Worm (Caenorhabditis elegans) whole organism, L1 larva: Measurements from ENCODE around the gene fmo-3.
A peak's percentile ranks its signal among the peaks of the same experiment; 100 is the strongest.

Experiments used
- C16A3.4 ChIP-seq: fragments of 150-350 bp; optimal IDR thresholded peaks from 2 replicates; lab custom pipeline; 2014; ENCODE audit warnings: missing biosample characterization, missing genetic modification characterization
- C34B4.2 ChIP-seq: sonication (generic microtip); optimal IDR thresholded peaks from 2 replicates; lab custom pipeline; 2017; ENCODE audit warnings: mild to moderate bottlenecking, missing genetic modification characterization, missing compliant biosample characterization
- Y116A8C.19 ChIP-seq: sonication (generic microtip); optimal IDR thresholded peaks from 2 replicates; lab custom pipeline; 2016; ENCODE audit warnings: missing compliant biosample characterization, missing genetic modification characterization, borderline replicate concordance
- alr-1 ChIP-seq: fragments of 200-800 bp; sonication (Bioruptor generic); optimal IDR thresholded peaks from 2 replicates; lab custom pipeline; 2018; ENCODE audit warnings: borderline replicate concordance, mild to moderate bottlenecking, missing genetic modification characterization, missing compliant biosample characterization
- ceh-63 ChIP-seq: fragments of 200-800 bp; sonication (Bioruptor generic); optimal IDR thresholded peaks from 2 replicates; lab custom pipeline; 2018; ENCODE audit warnings: mild to moderate bottlenecking, missing genetic modification characterization, missing compliant biosample characterization
- ceh-82 ChIP-seq, 3 experiments: fragments of 150-350 bp in 1 of 3; sonication (generic microtip) in 2 of 3; optimal IDR thresholded peaks; 2 replicates each; lab custom pipeline; 2014 to 2017; ENCODE audit warnings: missing biosample characterization in 3 of 3, missing genetic modification characterization in 3 of 3
- ceh-90 ChIP-seq: sonication (generic microtip); optimal IDR thresholded peaks from 2 replicates; lab custom pipeline; 2016; ENCODE audit warnings: missing genetic modification characterization, missing compliant biosample characterization
- dpl-1 ChIP-seq, 3 experiments: fragments of 150-350 bp in 2 of 3; sonication (generic microtip) in 1 of 3; optimal IDR thresholded peaks; 2 replicates each; lab custom pipeline; 2014 to 2017; ENCODE audit warnings: missing biosample characterization in 3 of 3, missing genetic modification characterization in 3 of 3, missing genetic modification reagents in 3 of 3
- dsc-1 ChIP-seq: sonication (generic microtip); optimal IDR thresholded peaks from 2 replicates; lab custom pipeline; 2016; ENCODE audit warnings: mild to moderate bottlenecking, missing genetic modification characterization, missing compliant biosample characterization
- efl-1 ChIP-seq, 4 experiments: fragments of 150-350 bp; optimal IDR thresholded peaks in 3 of 4; peaks in 1 of 4; 1 replicate in 1 of 4; 2 replicates in 3 of 4; lab custom pipeline; 2014; ENCODE audit warnings: missing biosample characterization in 2 of 4, missing genetic modification characterization in 2 of 4, missing genetic modification reagents in 2 of 4
- egl-13 ChIP-seq: sonication (generic microtip); optimal IDR thresholded peaks from 2 replicates; lab custom pipeline; 2016; ENCODE audit warnings: missing genotype, missing genetic modification reagents, missing genetic modification characterization, missing compliant biosample characterization
- elt-2 ChIP-seq: sonication (generic microtip); optimal IDR thresholded peaks from 2 replicates; lab custom pipeline; 2016; ENCODE audit warnings: missing genetic modification characterization, mild to moderate bottlenecking, inconsistent platforms, missing compliant biosample characterization, missing genetic modification reagents
- elt-3 ChIP-seq, 6 experiments: fragments of 150-350 bp in 1 of 6; sonication (generic microtip); optimal IDR thresholded peaks; 2 replicates each; lab custom pipeline; 2017 to 2018; ENCODE audit warnings: missing biosample characterization in 6 of 6, missing genetic modification characterization in 6 of 6, inconsistent platforms in 1 of 6
- ets-5 ChIP-seq: fragments of 200-800 bp; sonication (Bioruptor generic); IDR thresholded peaks from 2 replicates; pipeline ENCODE4 v1.3.6; 2022; ENCODE audit warnings: missing genetic modification characterization, missing compliant biosample characterization
- fkh-10 ChIP-seq: sonication (generic microtip); optimal IDR thresholded peaks from 2 replicates; lab custom pipeline; 2017; ENCODE audit warnings: missing biosample characterization, missing genetic modification reagents, missing genetic modification characterization
- fkh-4 ChIP-seq: sonication (generic microtip); optimal IDR thresholded peaks from 2 replicates; lab custom pipeline; 2016; ENCODE audit warnings: missing compliant biosample characterization, missing genetic modification characterization, borderline replicate concordance
- fkh-8 ChIP-seq: sonication (generic microtip); optimal IDR thresholded peaks from 2 replicates; lab custom pipeline; 2016; ENCODE audit warnings: mild to moderate bottlenecking, missing genetic modification characterization, missing compliant biosample characterization
- fos-1 ChIP-seq: fragments of 150-350 bp; optimal IDR thresholded peaks from 2 replicates; lab custom pipeline; 2014; ENCODE audit warnings: missing biosample characterization, missing genetic modification characterization
- grh-1 ChIP-seq: fragments of 200-800 bp; sonication (Bioruptor generic); IDR thresholded peaks from 2 replicates; pipeline ENCODE4 v1.3.6; 2022; ENCODE audit warnings: missing genetic modification reagents, missing genetic modification characterization, missing compliant biosample characterization
- hlh-17 ChIP-seq: fragments of 200-800 bp; sonication (Bioruptor generic); optimal IDR thresholded peaks from 2 replicates; lab custom pipeline; 2018; ENCODE audit warnings: missing genetic modification characterization, mild to moderate bottlenecking, missing compliant biosample characterization, moderate library complexity, borderline replicate concordance
- hlh-4 ChIP-seq: sonication (generic microtip); optimal IDR thresholded peaks from 2 replicates; lab custom pipeline; 2016; ENCODE audit warnings: mild to moderate bottlenecking, missing genetic modification characterization, missing compliant biosample characterization
- isw-1 ChIP-seq: fragments of 200-800 bp; sonication (Bioruptor generic); IDR thresholded peaks from 2 replicates; pipeline ENCODE4 v1.3.6; 2022; ENCODE audit warnings: missing genetic modification characterization, missing compliant biosample characterization
- lin-13 ChIP-seq: fragments of 150-350 bp; optimal IDR thresholded peaks from 2 replicates; lab custom pipeline; 2014; ENCODE audit warnings: missing biosample characterization, missing genetic modification reagents, missing genetic modification characterization
- lin-14 ChIP-seq: fragments of 200-800 bp; sonication (Bioruptor generic); optimal IDR thresholded peaks from 2 replicates; lab custom pipeline; 2018; ENCODE audit warnings: mild to moderate bottlenecking, missing genetic modification characterization, moderate library complexity, missing compliant biosample characterization
- lin-15B ChIP-seq: fragments of 150-350 bp; sonication (generic microtip); optimal IDR thresholded peaks from 3 replicates; lab custom pipeline; 2014; ENCODE audit warnings: missing biosample characterization, missing genetic modification characterization
- lin-35 ChIP-seq, 2 experiments: fragments of 150-350 bp; optimal IDR thresholded peaks; 2 replicates each; lab custom pipeline; 2014; ENCODE audit warnings: missing biosample characterization in 2 of 2, missing genetic modification characterization in 2 of 2, missing genetic modification reagents in 2 of 2
- lin-39 ChIP-seq: fragments of 150-350 bp; optimal IDR thresholded peaks from 2 replicates; lab custom pipeline; 2014; ENCODE audit warnings: missing biosample characterization, missing genetic modification reagents, missing genetic modification characterization
- mab-9 ChIP-seq: fragments of 200-800 bp; sonication (Bioruptor generic); IDR thresholded peaks from 2 replicates; pipeline ENCODE4 v1.3.6; 2022; ENCODE audit warnings: missing genetic modification reagents, missing genetic modification characterization, missing compliant biosample characterization
- mef-2 ChIP-seq: fragments of 150-350 bp; optimal IDR thresholded peaks from 2 replicates; lab custom pipeline; 2014; ENCODE audit warnings: missing biosample characterization, missing genetic modification characterization
- nhr-20 ChIP-seq: sonication (generic microtip); optimal IDR thresholded peaks from 2 replicates; lab custom pipeline; 2016; ENCODE audit warnings: mild to moderate bottlenecking, missing genetic modification characterization, missing compliant biosample characterization
- nhr-237 ChIP-seq: fragments of 150-350 bp; optimal IDR thresholded peaks from 2 replicates; lab custom pipeline; 2014; ENCODE audit warnings: missing biosample characterization, missing genetic modification characterization
- nhr-28 ChIP-seq: fragments of 150-350 bp; optimal IDR thresholded peaks from 2 replicates; lab custom pipeline; 2014; ENCODE audit warnings: missing biosample characterization, missing genetic modification characterization
- nhr-47 ChIP-seq: sonication (generic microtip); optimal IDR thresholded peaks from 2 replicates; lab custom pipeline; 2016; ENCODE audit warnings: mild to moderate bottlenecking, missing genetic modification characterization, moderate library complexity, missing compliant biosample characterization
- nhr-71 ChIP-seq: sonication (generic microtip); optimal IDR thresholded peaks from 2 replicates; lab custom pipeline; 2016; ENCODE audit warnings: mild to moderate bottlenecking, missing genetic modification characterization, moderate library complexity, missing compliant biosample characterization
- nhr-77 ChIP-seq: fragments of 150-350 bp; optimal IDR thresholded peaks from 2 replicates; lab custom pipeline; 2014; ENCODE audit warnings: missing biosample characterization, missing genetic modification characterization
- nhr-84 ChIP-seq: sonication (generic microtip); optimal IDR thresholded peaks from 2 replicates; lab custom pipeline; 2017; ENCODE audit warnings: missing biosample characterization, missing genetic modification characterization
- nhr-85 ChIP-seq: sonication (generic microtip); peaks from one replicate; lab custom pipeline; 2016; ENCODE audit warnings: missing genetic modification characterization, inconsistent platforms, missing compliant biosample characterization
- pax-3 ChIP-seq: fragments of 200-800 bp; sonication (Bioruptor generic); optimal IDR thresholded peaks from 2 replicates; lab custom pipeline; 2018; ENCODE audit warnings: mild to moderate bottlenecking, missing genetic modification characterization, moderate library complexity, missing compliant biosample characterization
- rnt-1 ChIP-seq: sonication (generic microtip); optimal IDR thresholded peaks from 2 replicates; lab custom pipeline; 2016; ENCODE audit warnings: mild to moderate bottlenecking, missing genetic modification characterization, moderate library complexity, missing compliant biosample characterization
- snpc-4 ChIP-seq: fragments of 150-350 bp; optimal IDR thresholded peaks from 2 replicates; lab custom pipeline; 2014; ENCODE audit warnings: missing biosample characterization, missing genetic modification characterization
- snu-23 ChIP-seq: sonication (generic microtip); optimal IDR thresholded peaks from 2 replicates; lab custom pipeline; 2016; ENCODE audit warnings: missing genetic modification characterization, missing compliant biosample characterization
- sptf-1 ChIP-seq: fragments of 150-350 bp; optimal IDR thresholded peaks from 2 replicates; lab custom pipeline; 2014; ENCODE audit warnings: missing biosample characterization, missing genetic modification characterization
- tbx-2 ChIP-seq: sonication (generic microtip); optimal IDR thresholded peaks from 2 replicates; lab custom pipeline; 2016; ENCODE audit warnings: missing genetic modification characterization, missing compliant biosample characterization
- unc-130 ChIP-seq: fragments of 150-350 bp; optimal IDR thresholded peaks from 2 replicates; lab custom pipeline; 2017; ENCODE audit warnings: missing biosample characterization, missing genetic modification characterization, inconsistent platforms
- unc-86 ChIP-seq: sonication (generic microtip); optimal IDR thresholded peaks from 2 replicates; lab custom pipeline; 2016; ENCODE audit warnings: missing genetic modification characterization, missing compliant biosample characterization
- unc-98 ChIP-seq: fragments of 200-800 bp; sonication (Bioruptor generic); IDR thresholded peaks from 2 replicates; pipeline ENCODE4 v1.3.6; 2022; ENCODE audit warnings: missing genetic modification characterization, missing compliant biosample characterization
- xbp-1 ChIP-seq: sonication (generic microtip); optimal IDR thresholded peaks from 2 replicates; lab custom pipeline; 2016; ENCODE audit warnings: missing genetic modification characterization, missing compliant biosample characterization
- zag-1 ChIP-seq: fragments of 150-350 bp; optimal IDR thresholded peaks from 2 replicates; lab custom pipeline; 2014; ENCODE audit warnings: missing biosample characterization, missing genetic modification characterization
- ztf-4 ChIP-seq: fragments of 150-350 bp; optimal IDR thresholded peaks from 2 replicates; lab custom pipeline; 2014; ENCODE audit warnings: missing biosample characterization, missing genetic modification characterization

The fmo-3 gene

ce11 chrIII:10740518-10740917, 46.0 kb downstream of the fmo-3 start, which contains the start of gene K01G5.8:
TSS of gene K01G5.8 (minus strand) at chrIII:10740772.
- no peak for TF ChIP-seq efl-1 (optimal IDR thresholded peaks at IDR 0.05; lab: Kevin White, UChicago)
- TF ChIP-seq efl-1 (GFP tag; optimal IDR thresholded peaks at IDR 0.05 in 1 of 2; lab: Kevin White, UChicago) = peak in 1 of 2 experiments; percentile 72
- TF ChIP-seq dsc-1 (tag; lab: Kevin White, UChicago) = no peak
- TF ChIP-seq, all 84 proteins: peak for 1

ce11 chrIII:10742382-10742860, 47.9 kb downstream of the fmo-3 start, which contains the start of the genes tbb-1 and rib-2:
TSS of gene tbb-1 (minus strand) at chrIII:10742432.
TSS of gene rib-2 (plus strand) at chrIII:10742810.
- TF ChIP-seq pax-3 = no peak
- no peak for TF ChIP-seq sptf-1 (tag; lab: Kevin White, UChicago)
- no peak for TF ChIP-seq nhr-84 (tag; lab: Kevin White, UChicago)
- TF ChIP-seq mef-2 (tag; lab: Kevin White, UChicago) = no peak
- peak; percentile 7 for TF ChIP-seq fkh-10 (GFP tag; lab: Kevin White, UChicago)
- TF ChIP-seq unc-86 (tag; lab: Kevin White, UChicago) = peak; percentile 32
- TF ChIP-seq elt-3 (tag; optimal IDR thresholded peaks at IDR 0.05; lab: Kevin White, UChicago) = peak in 2 of 6 experiments; percentile 44 to 62
- peak; percentile 79 for TF ChIP-seq nhr-85 (tag; lab: Kevin White, UChicago)
- peak; percentile 90 for TF ChIP-seq lin-15B (tag; lab: Kevin White, UChicago)
- peak; percentile 72 for TF ChIP-seq unc-130 (tag; lab: Kevin White, UChicago)
- TF ChIP-seq isw-1 (GFP tag; lab: Robert Waterston, UW) = no peak
- peak; percentile 56 for TF ChIP-seq nhr-47 (tag; lab: Kevin White, UChicago)
- peak; percentile 47 for TF ChIP-seq nhr-20
- TF ChIP-seq tbx-2 (tag; lab: Kevin White, UChicago) = peak; percentile 48
- TF ChIP-seq snpc-4 (tag; lab: Kevin White, UChicago) = peak; percentile 65
- TF ChIP-seq nhr-28 = no peak
- no peak for TF ChIP-seq ceh-63 (GFP tag; lab: Kevin White, UChicago)
- peak; percentile 73 for TF ChIP-seq nhr-71 (tag; lab: Kevin White, UChicago)
- no peak for TF ChIP-seq hlh-17 (GFP tag; lab: Kevin White, UChicago)
- TF ChIP-seq ceh-90 (tag; lab: Kevin White, UChicago) = no peak
- TF ChIP-seq mab-9 (GFP tag; lab: Robert Waterston, UW) = no peak
- peak; percentile 30 to 78 (median 45) for TF ChIP-seq ceh-82 (tag; optimal IDR thresholded peaks at IDR 0.05; lab: Kevin White, UChicago)
- TF ChIP-seq dpl-1 (GFP tag; optimal IDR thresholded peaks at IDR 0.05; lab: Kevin White, UChicago) = peak; percentile 85 to 91 (median 86)
- peak; percentile 63 for TF ChIP-seq nhr-77 (tag; lab: Kevin White, UChicago)
- no peak for TF ChIP-seq nhr-237 (tag; lab: Kevin White, UChicago)
- TF ChIP-seq lin-13 = peak; percentile 52
- no peak for TF ChIP-seq zag-1 (tag; lab: Kevin White, UChicago)
- no peak for TF ChIP-seq egl-13 (tag; lab: Kevin White, UChicago)
- peak; percentile 76 for TF ChIP-seq snu-23 (GFP tag; lab: Kevin White, UChicago)
- TF ChIP-seq hlh-4 (tag; lab: Kevin White, UChicago) = no peak
- TF ChIP-seq lin-35 (GFP tag; optimal IDR thresholded peaks at IDR 0.05; lab: Kevin White, UChicago) = peak; percentile 90 to 94
- TF ChIP-seq elt-2 (tag; lab: Kevin White, UChicago) = peak; percentile 66
- TF ChIP-seq rnt-1 (tag; lab: Kevin White, UChicago) = peak; percentile 54
- peak; percentile 81 to 86 for TF ChIP-seq efl-1 (optimal IDR thresholded peaks at IDR 0.05; lab: Kevin White, UChicago)
- peak; percentile 84 to 98 for TF ChIP-seq efl-1 (GFP tag; optimal IDR thresholded peaks at IDR 0.05 in 1 of 2; lab: Kevin White, UChicago)
- peak; percentile 57 for TF ChIP-seq xbp-1 (tag; lab: Kevin White, UChicago)
- TF ChIP-seq ets-5 = no peak
- peak; percentile 54 for TF ChIP-seq C16A3.4 (tag; lab: Kevin White, UChicago)
- peak; percentile 49 for TF ChIP-seq fkh-8 (tag; lab: Kevin White, UChicago)
- TF ChIP-seq ztf-4 (tag; lab: Kevin White, UChicago) = no peak
- TF ChIP-seq grh-1 = no peak
- no peak for TF ChIP-seq Y116A8C.19
- peak; percentile 85 for TF ChIP-seq fos-1 (tag; lab: Kevin White, UChicago)
- no peak for TF ChIP-seq lin-39 (tag; lab: Kevin White, UChicago)
- TF ChIP-seq C34B4.2 = no peak
- peak; percentile 85 for TF ChIP-seq lin-14
- no peak for TF ChIP-seq unc-98
- no peak for TF ChIP-seq fkh-4 (tag; lab: Kevin White, UChicago)
- TF ChIP-seq alr-1 = no peak
